Worm (Caenorhabditis elegans) whole organism, midembryonic: ENCODE measurements around the gene F46C5.10.

Experiments used
- T22C8.4 ChIP-seq: fragments of 200-800 bp; sonication (Bioruptor generic); IDR thresholded peaks from 2 replicates; pipeline ENCODE4 v1.3.6; 2022; ENCODE audit warnings: missing genetic modification characterization, missing compliant biosample characterization
- cog-1 ChIP-seq: sonication (generic microtip); optimal IDR thresholded peaks from 2 replicates; lab custom pipeline; 2016; ENCODE audit warnings: missing genetic modification characterization, missing compliant biosample characterization
- klf-2 ChIP-seq: fragments of 200-800 bp; sonication (Bioruptor generic); conservative IDR thresholded peaks from 2 replicates; pipeline ENCODE4 v1.3.6; 2022; ENCODE audit warnings: missing genetic modification reagents, missing genetic modification characterization, missing compliant biosample characterization
- tab-1 ChIP-seq: fragments of 200-800 bp; sonication (Bioruptor generic); IDR thresholded peaks from 2 replicates; pipeline ENCODE4 v1.3.6; 2022; ENCODE audit warnings: missing genetic modification characterization, missing compliant biosample characterization

ce11 chrII:8818978-8819896, at the start of gene F46C5.10:
- no peak for TF ChIP-seq klf-2 (GFP tag; lab: Robert Waterston, UW)
- TF ChIP-seq tab-1 (GFP tag; lab: Robert Waterston, UW), result no peak
- TF ChIP-seq T22C8.4 (GFP tag; lab: Robert Waterston, UW), result no peak
- TF ChIP-seq cog-1 (tag; lab: Kevin White, UChicago), result no peak
